Worm (Caenorhabditis elegans) whole organism, mixed stage, embryonic: ENCODE results near the gene vha-20.

ENCODE experiments used
- M03D4.4 ChIP-seq: sonication (generic microtip); optimal IDR thresholded peaks from 2 replicates; lab custom pipeline; 2017; ENCODE audit warnings: mild to moderate bottlenecking, missing genetic modification characterization, missing compliant biosample characterization
- bed-3 ChIP-seq: fragments of 200-800 bp; sonication (Bioruptor generic); optimal IDR thresholded peaks from 3 replicates; lab custom pipeline; 2018; ENCODE audit warnings: mild to moderate bottlenecking, missing genetic modification characterization, moderate library complexity, missing compliant biosample characterization
- ceh-39 ChIP-seq: fragments of 150-350 bp; optimal IDR thresholded peaks from 2 replicates; lab custom pipeline; 2014; ENCODE audit warnings: missing biosample characterization, missing genetic modification characterization
- ceh-43 ChIP-seq: fragments of 200-800 bp; sonication (Bioruptor generic); optimal IDR thresholded peaks from 2 replicates; lab custom pipeline; 2018; ENCODE audit warnings: mild to moderate bottlenecking, missing genetic modification characterization, moderate library complexity, missing compliant biosample characterization
- ceh-83 ChIP-seq: fragments of 200-800 bp; sonication (Bioruptor generic); optimal IDR thresholded peaks from 2 replicates; lab custom pipeline; 2018; ENCODE audit warnings: mild to moderate bottlenecking, missing genetic modification characterization, missing compliant biosample characterization
- ces-1 ChIP-seq: fragments of 150-350 bp; optimal IDR thresholded peaks from 2 replicates; lab custom pipeline; 2014; ENCODE audit warnings: missing biosample characterization, missing genetic modification reagents, missing genetic modification characterization
- cnd-1 ChIP-seq: fragments of 200-800 bp; sonication (Bioruptor generic); optimal IDR thresholded peaks from 2 replicates; lab custom pipeline; 2018; ENCODE audit warnings: mild to moderate bottlenecking, missing genetic modification characterization, missing compliant biosample characterization
- elt-1 ChIP-seq: sonication (generic microtip); optimal IDR thresholded peaks from 2 replicates; lab custom pipeline; 2017; ENCODE audit warnings: missing genetic modification characterization, mild to moderate bottlenecking, missing compliant biosample characterization, antibody characterized with exemption, moderate library complexity, borderline replicate concordance; ENCODE audit not compliant: insufficient read depth
- flh-1 ChIP-seq: fragments of 200-800 bp; sonication (Bioruptor generic); optimal IDR thresholded peaks from 2 replicates; lab custom pipeline; 2018; ENCODE audit warnings: mild to moderate bottlenecking, missing genetic modification characterization, moderate library complexity, missing compliant biosample characterization
- ham-2 ChIP-seq: fragments of 200-800 bp; sonication (Bioruptor generic); optimal IDR thresholded peaks from 2 replicates; lab custom pipeline; 2018; ENCODE audit warnings: mild to moderate bottlenecking, missing genetic modification characterization, missing compliant biosample characterization
- hlh-1 ChIP-seq: fragments of 150-350 bp; optimal IDR thresholded peaks from 2 replicates; lab custom pipeline; 2014; ENCODE audit warnings: missing biosample characterization, missing genetic modification reagents, missing genetic modification characterization
- lin-13 ChIP-seq: fragments of 150-350 bp; optimal IDR thresholded peaks from 2 replicates; lab custom pipeline; 2014; ENCODE audit warnings: missing biosample characterization, missing genetic modification characterization
- lin-32 ChIP-seq: fragments of 200-800 bp; sonication (Bioruptor generic); optimal IDR thresholded peaks from 2 replicates; lab custom pipeline; 2018; ENCODE audit warnings: mild to moderate bottlenecking, missing genetic modification characterization, missing compliant biosample characterization
- lsy-2 ChIP-seq: fragments of 150-350 bp; optimal IDR thresholded peaks from 2 replicates; lab custom pipeline; 2014; ENCODE audit warnings: missing biosample characterization, missing genetic modification characterization
- mab-5 ChIP-seq: fragments of 150-350 bp; optimal IDR thresholded peaks from 2 replicates; lab custom pipeline; 2014; ENCODE audit warnings: missing biosample characterization, missing genetic modification characterization
- mep-1 ChIP-seq: fragments of 150-350 bp; optimal IDR thresholded peaks from 2 replicates; lab custom pipeline; 2017; ENCODE audit warnings: missing biosample characterization, missing genetic modification reagents, missing genetic modification characterization, inconsistent platforms
- mls-2 ChIP-seq: sonication (generic microtip); optimal IDR thresholded peaks from 2 replicates; lab custom pipeline; 2016; ENCODE audit warnings: mild to moderate bottlenecking, missing genetic modification characterization, moderate library complexity, missing compliant biosample characterization
- nhr-12 ChIP-seq: fragments of 150-350 bp; optimal IDR thresholded peaks from 2 replicates; lab custom pipeline; 2014; ENCODE audit warnings: missing biosample characterization, missing genetic modification characterization
- nhr-2 ChIP-seq: fragments of 150-350 bp; optimal IDR thresholded peaks from 2 replicates; lab custom pipeline; 2014; ENCODE audit warnings: missing biosample characterization, missing genetic modification characterization
- nhr-28 ChIP-seq: fragments of 150-350 bp; optimal IDR thresholded peaks from 2 replicates; lab custom pipeline; 2014; ENCODE audit warnings: missing biosample characterization, missing genetic modification characterization
- nhr-76 ChIP-seq: sonication (generic microtip); optimal IDR thresholded peaks from 2 replicates; lab custom pipeline; 2017; ENCODE audit warnings: missing biosample characterization, missing genetic modification characterization
- pha-4 ChIP-seq: fragments of 150-350 bp; optimal IDR thresholded peaks from 2 replicates; lab custom pipeline; 2018; ENCODE audit warnings: missing biosample characterization, missing genetic modification reagents, missing genetic modification characterization
- sem-2 ChIP-seq: fragments of 200-800 bp; sonication (Bioruptor generic); optimal IDR thresholded peaks from 2 replicates; lab custom pipeline; 2018; ENCODE audit warnings: mild to moderate bottlenecking, missing genetic modification characterization, missing compliant biosample characterization
- snpc-4 ChIP-seq: fragments of 150-350 bp; optimal IDR thresholded peaks from 2 replicates; lab custom pipeline; 2014; ENCODE audit warnings: missing biosample characterization, missing genetic modification characterization
- sptf-1 ChIP-seq: sonication (generic microtip); optimal IDR thresholded peaks from 2 replicates; lab custom pipeline; 2017; ENCODE audit warnings: mild to moderate bottlenecking, missing genetic modification characterization, moderate library complexity, missing compliant biosample characterization
- tbx-8 ChIP-seq: fragments of 200-800 bp; sonication (Bioruptor generic); optimal IDR thresholded peaks from 2 replicates; lab custom pipeline; 2018; ENCODE audit warnings: mild to moderate bottlenecking, missing genetic modification characterization, moderate library complexity, missing compliant biosample characterization
- unc-120 ChIP-seq: sonication (generic microtip); optimal IDR thresholded peaks from 2 replicates; lab custom pipeline; 2017; ENCODE audit warnings: missing genetic modification characterization, missing compliant biosample characterization; ENCODE audit not compliant: poor library complexity, severe bottlenecking
- unc-39 ChIP-seq: fragments of 150-350 bp; optimal IDR thresholded peaks from 2 replicates; lab custom pipeline; 2014; ENCODE audit warnings: missing biosample characterization, missing genetic modification characterization
- zip-8 ChIP-seq: fragments of 150-350 bp; optimal IDR thresholded peaks from 2 replicates; lab custom pipeline; 2014; ENCODE audit warnings: missing biosample characterization, missing genetic modification characterization
- ztf-11 ChIP-seq: fragments of 150-350 bp; optimal IDR thresholded peaks from 2 replicates; lab custom pipeline; 2014; ENCODE audit warnings: missing biosample characterization, missing genetic modification characterization

The vha-20 gene

DNA sequence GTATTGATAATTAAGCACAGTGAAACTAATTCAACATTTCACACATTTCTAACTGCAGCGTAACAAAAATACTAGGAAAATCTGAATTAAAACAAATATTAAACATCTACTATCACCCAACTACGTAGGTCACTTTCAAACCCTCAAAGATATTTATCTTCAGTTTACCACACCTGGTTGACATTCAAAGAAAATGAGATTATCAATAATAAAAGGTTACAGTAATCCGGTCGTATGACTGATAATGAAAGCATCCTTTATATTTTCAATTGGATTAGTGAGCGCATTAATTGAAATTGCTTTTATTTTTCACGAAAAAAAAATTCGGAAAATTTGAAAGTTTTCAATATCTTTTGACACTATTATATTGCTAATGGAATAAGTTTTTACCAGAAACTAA, 18.2 kb upstream of the vha-20 start:
- TF ChIP-seq nhr-2 (tag; lab: Kevin White, UChicago) (no peak), ztf-11 (no peak), mab-5 (tag; lab: Kevin White, UChicago) (no peak), ceh-39 (no peak), lsy-2 (tag; lab: Kevin White, UChicago) (no peak), elt-1 (tag; lab: Kevin White, UChicago) (no peak), flh-1 (GFP tag; lab: Kevin White, UChicago) (no peak), mls-2 (tag; lab: Kevin White, UChicago) (no peak), ceh-43 (GFP tag; lab: Kevin White, UChicago) (no peak), snpc-4 (tag; lab: Kevin White, UChicago) (no peak), sem-2 (GFP tag; lab: Kevin White, UChicago) (no peak), unc-120 (tag; lab: Kevin White, UChicago) (no peak), cnd-1 (no peak), ham-2 (no peak), nhr-76 (no peak), lin-13 (no peak)

DNA sequence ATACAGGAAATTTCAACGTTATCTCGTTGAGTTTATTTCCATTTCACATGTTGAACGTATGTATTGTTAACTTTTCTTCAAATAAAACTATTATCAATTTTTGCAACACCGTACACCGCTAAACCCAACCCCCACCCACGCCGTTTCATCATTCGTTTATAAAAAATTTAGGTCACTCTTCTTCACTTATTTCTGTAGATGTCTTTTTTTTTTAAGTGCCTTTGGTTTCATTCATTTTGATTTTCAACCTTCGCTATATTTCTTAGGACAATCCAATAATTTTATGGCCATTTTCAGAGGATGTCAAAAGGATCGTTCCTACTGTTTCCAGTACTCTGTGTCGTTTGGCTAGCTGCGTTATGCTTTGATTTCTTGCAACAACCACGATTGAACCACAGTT, 15.8 kb upstream of the vha-20 start, which contains the start of gene C37E2.3:
Gene C37E2.3, plus strand, starts transcription at position 301 of the 400 bp plus-strand sequence.
- TF ChIP-seq lin-32 (GFP tag; lab: Kevin White, UChicago): no peak
- no peak for TF ChIP-seq nhr-12 (tag; lab: Kevin White, UChicago)
- no peak for TF ChIP-seq tbx-8 (GFP tag; lab: Kevin White, UChicago)
- no peak for TF ChIP-seq cnd-1
- TF ChIP-seq M03D4.4: no peak
- TF ChIP-seq mab-5 (tag; lab: Kevin White, UChicago): no peak
- TF ChIP-seq sptf-1 (tag; lab: Kevin White, UChicago): no peak
- no peak for TF ChIP-seq pha-4
- TF ChIP-seq flh-1 (GFP tag; lab: Kevin White, UChicago): no peak
- no peak for TF ChIP-seq hlh-1 (tag; lab: Kevin White, UChicago)

DNA sequence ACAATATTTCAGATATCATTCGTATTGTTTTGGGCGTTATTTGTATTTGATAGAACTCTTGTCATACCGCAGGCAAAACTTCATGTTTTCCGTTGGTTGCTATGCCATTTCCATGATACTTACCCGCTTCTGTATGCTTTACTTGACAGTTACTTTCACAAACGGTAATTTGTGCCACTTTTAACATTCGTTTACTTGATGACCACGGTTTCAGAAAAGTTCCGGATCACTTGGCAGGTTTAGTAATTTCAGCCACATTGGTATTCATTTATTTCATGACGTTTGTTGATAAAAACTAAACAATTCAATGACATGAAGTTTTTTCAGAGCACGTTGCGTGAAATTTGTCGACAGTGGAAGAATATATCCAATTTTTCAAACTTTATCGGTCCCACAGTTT, 15.2 kb upstream of the vha-20 start:
- no peak for TF ChIP-seq nhr-76
- no peak for TF ChIP-seq tbx-8 (GFP tag; lab: Kevin White, UChicago)
- TF ChIP-seq mls-2 (tag; lab: Kevin White, UChicago): no peak
- TF ChIP-seq hlh-1 (tag; lab: Kevin White, UChicago): no peak
- no peak for TF ChIP-seq M03D4.4
- TF ChIP-seq bed-3 (GFP tag; lab: Kevin White, UChicago): no peak
- TF ChIP-seq sptf-1 (tag; lab: Kevin White, UChicago): no peak
- TF ChIP-seq ces-1 (GFP tag; lab: Kevin White, UChicago): no peak
- TF ChIP-seq elt-1 (tag; lab: Kevin White, UChicago): no peak
- TF ChIP-seq ham-2: no peak
- TF ChIP-seq nhr-2 (tag; lab: Kevin White, UChicago): no peak
- TF ChIP-seq mep-1 (tag; lab: Kevin White, UChicago): no peak
- no peak for TF ChIP-seq unc-120 (tag; lab: Kevin White, UChicago)
- no peak for TF ChIP-seq sem-2 (GFP tag; lab: Kevin White, UChicago)
- no peak for TF ChIP-seq cnd-1
- no peak for TF ChIP-seq zip-8 (tag; lab: Kevin White, UChicago)
- no peak for TF ChIP-seq snpc-4 (tag; lab: Kevin White, UChicago)
- no peak for TF ChIP-seq flh-1 (GFP tag; lab: Kevin White, UChicago)
- TF ChIP-seq unc-39 (tag; lab: Kevin White, UChicago): no peak

DNA sequence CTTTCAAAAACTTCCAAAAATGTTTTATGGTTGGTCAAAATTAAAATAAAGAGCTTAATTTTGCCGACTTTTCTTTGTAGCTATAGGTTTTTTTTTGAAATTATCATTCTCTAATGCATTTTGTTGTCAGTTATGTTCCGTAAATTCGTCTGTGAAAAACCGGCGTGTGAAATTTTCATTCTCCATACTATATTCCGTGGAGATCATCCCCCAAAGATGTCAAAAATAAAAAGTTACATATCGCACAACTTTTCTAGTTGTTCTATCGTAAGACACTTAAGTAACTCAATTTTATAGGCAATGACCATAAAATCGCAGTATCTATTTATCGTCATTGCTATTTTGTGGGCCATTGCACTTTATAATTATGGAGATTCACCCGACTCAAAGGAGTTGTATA, 14.4 kb upstream of the vha-20 start, which contains the start of gene C37E2.10:
Gene C37E2.10, plus strand, starts transcription at position 301 of the 400 bp plus-strand sequence.
- TF ChIP-seq M03D4.4 (no peak), zip-8 (tag; lab: Kevin White, UChicago) (no peak), nhr-28 (tag; lab: Kevin White, UChicago) (no peak), lin-13 (no peak), nhr-2 (tag; lab: Kevin White, UChicago) (no peak), ceh-39 (no peak), unc-120 (tag; lab: Kevin White, UChicago) (no peak), hlh-1 (tag; lab: Kevin White, UChicago) (no peak), sptf-1 (tag; lab: Kevin White, UChicago) (no peak), nhr-76 (no peak), snpc-4 (tag; lab: Kevin White, UChicago) (no peak), bed-3 (GFP tag; lab: Kevin White, UChicago) (no peak), nhr-12 (tag; lab: Kevin White, UChicago) (no peak), unc-39 (tag; lab: Kevin White, UChicago) (no peak), pha-4 (no peak), ceh-83 (GFP tag; lab: Kevin White, UChicago) (no peak), mab-5 (tag; lab: Kevin White, UChicago) (no peak), mls-2 (tag; lab: Kevin White, UChicago) (no peak), sem-2 (GFP tag; lab: Kevin White, UChicago) (no peak)
